Fruit fly (Drosophila melanogaster) whole organism, embryonic: Measurements from ENCODE around the gene CG11342.

Source experiments
- Atf3 ChIP-seq: fragments of 200-800 bp; sonication (Bioruptor generic); optimal IDR thresholded peaks from 3 replicates; lab custom pipeline; 2016; ENCODE audit warnings: missing biosample characterization, missing genetic modification characterization
- Atf6 ChIP-seq: fragments of 200-800 bp; sonication (Bioruptor generic); IDR thresholded peaks from 2 replicates; pipeline ENCODE4 v1.3.6; 2022; ENCODE audit warnings: missing biosample characterization, missing genetic modification characterization
- Bgb ChIP-seq: fragments of 200-800 bp; sonication (Bioruptor generic); IDR thresholded peaks from 2 replicates; pipeline ENCODE4 v1.3.6; 2022; ENCODE audit warnings: missing biosample characterization, missing genetic modification characterization; ENCODE audit not compliant: partially characterized antibody
- CG11456 ChIP-seq: fragments of 200-800 bp; sonication (Bioruptor generic); IDR thresholded peaks from 3 replicates; pipeline ENCODE4 v1.3.6; 2022; ENCODE audit warnings: missing biosample characterization, missing genetic modification characterization
- CG1832 ChIP-seq: fragments of 200-800 bp; sonication (Bioruptor generic); optimal IDR thresholded peaks from 2 replicates; lab custom pipeline; 2017; ENCODE audit warnings: missing biosample characterization, mild to moderate bottlenecking, missing genetic modification characterization, inconsistent platforms
- CG6683 ChIP-seq: fragments of 200-800 bp; sonication (Bioruptor generic); optimal IDR thresholded peaks from 2 replicates; lab custom pipeline; 2017; ENCODE audit warnings: missing biosample characterization, mild to moderate bottlenecking, missing genetic modification characterization, missing genetic modification reagents
- CG8765 ChIP-seq: fragments of 200-800 bp; sonication (Bioruptor generic); IDR thresholded peaks from 2 replicates; pipeline ENCODE4 v1.3.6; 2022; ENCODE audit warnings: missing biosample characterization, missing genetic modification characterization
- CoRest ChIP-seq: fragments of 200-800 bp; sonication (Bioruptor generic); optimal IDR thresholded peaks from 3 replicates; lab custom pipeline; 2018; ENCODE audit warnings: missing biosample characterization, mild to moderate bottlenecking, missing genetic modification characterization, moderate library complexity
- E2f2 ChIP-seq: fragments of 200-800 bp; sonication (Bioruptor generic); IDR thresholded peaks from 2 replicates; pipeline ENCODE4 v1.3.6; 2022; ENCODE audit warnings: missing biosample characterization, missing genetic modification characterization
- H15 ChIP-seq: fragments of 200-800 bp; sonication (Bioruptor generic); IDR thresholded peaks from 3 replicates; pipeline ENCODE4 v1.3.6; 2022; ENCODE audit warnings: missing biosample characterization, missing genetic modification characterization
- NC2β ChIP-seq: fragments of 200-800 bp; sonication (Bioruptor generic); optimal IDR thresholded peaks from 2 replicates; lab custom pipeline; 2016; ENCODE audit warnings: missing biosample characterization, missing genetic modification characterization
- h ChIP-seq: fragments of >200 bp; optimal IDR thresholded peaks from 2 replicates; lab custom pipeline; 2017
- lilli ChIP-seq: fragments of 200-800 bp; sonication (Bioruptor generic); optimal IDR thresholded peaks from 3 replicates; lab custom pipeline; 2016; ENCODE audit warnings: missing biosample characterization, missing genetic modification characterization
- prd ChIP-seq, 3 experiments: fragments of >200 bp in 2 of 3; fragments of 200-800 bp in 1 of 3; sonication (Bioruptor generic) in 1 of 3; optimal IDR thresholded peaks in 2 of 3; IDR thresholded peaks in 1 of 3; 2 replicates in 2 of 3; 3 replicates in 1 of 3; pipeline versions ENCODE4 v1.3.6 to Lab custom; 2017 to 2022; ENCODE audit warnings: missing biosample characterization in 1 of 3, missing genetic modification characterization in 1 of 3

DNA sequence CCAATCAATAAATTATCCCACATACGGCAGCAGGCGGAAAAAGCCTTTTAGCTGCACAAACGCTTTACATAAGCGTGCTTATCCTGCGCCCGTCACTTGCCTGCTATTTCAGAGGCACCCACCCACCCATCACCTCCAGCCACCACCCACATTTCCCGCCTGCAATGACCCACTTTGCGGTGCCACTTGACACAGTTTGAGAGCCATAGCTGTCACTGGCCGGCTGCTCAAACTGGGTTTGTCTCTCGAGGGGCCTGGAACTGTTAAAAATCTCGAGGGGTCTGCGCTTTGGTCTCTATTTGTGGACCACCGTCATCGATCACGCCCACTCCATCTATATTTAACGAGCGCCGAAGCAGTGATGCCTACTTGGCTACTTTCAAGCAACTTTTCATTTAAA, 4.7 kb upstream of the CG11342 start:
- TF ChIP-seq CoRest (tag; lab: Kevin White, UChicago) (no peak), Atf6 (GFP tag; lab: Robert Waterston, UW) (no peak), Atf3 (GFP tag; lab: Kevin White, UChicago) (no peak), h (lab: Kevin White, UChicago) (no peak), CG6683 (GFP tag; lab: Kevin White, UChicago) (no peak), NC2β (GFP tag; lab: Kevin White, UChicago) (no peak), CG11456 (GFP tag; lab: Robert Waterston, UW) (no peak), Bgb (GFP tag; lab: Robert Waterston, UW) (no peak), lilli (GFP tag; lab: Kevin White, UChicago) (no peak), prd (optimal IDR thresholded peaks at IDR 0.05; lab: Kevin White, UChicago) (no peak), prd (GFP tag; IDR thresholded peaks at IDR 0.05; lab: Robert Waterston, UW) (no peak), CG1832 (no peak), H15 (GFP tag; lab: Robert Waterston, UW) (no peak), E2f2 (no peak), CG8765 (no peak)
